Fruit fly (Drosophila melanogaster): ENCODE measurements around the gene CG10570.

The CG10570 gene

dm6 chr2L:18834525-18834924 lies 23.5 kb upstream of the CG10570 start:
- TF ChIP-seq Sin3A (optimal IDR thresholded peaks at IDR 0.05) = no peak
- TF ChIP-seq insv (optimal IDR thresholded peaks at IDR 0.05) = no peak
- no peak for TF ChIP-seq Myc (optimal IDR thresholded peaks at IDR 0.05)
- no peak for TF ChIP-seq psq (optimal IDR thresholded peaks at IDR 0.05)
- TF ChIP-seq h (optimal IDR thresholded peaks at IDR 0.05) = no peak
- TF ChIP-seq ttk (optimal IDR thresholded peaks at IDR 0.05) = no peak

- no peak for TF ChIP-seq ttk (optimal IDR thresholded peaks at IDR 0.05)
- TF ChIP-seq Sin3A (optimal IDR thresholded peaks at IDR 0.05) = no peak
- TF ChIP-seq psq (optimal IDR thresholded peaks at IDR 0.05) = no peak
- no peak for TF ChIP-seq insv (optimal IDR thresholded peaks at IDR 0.05)
- no peak for TF ChIP-seq h (optimal IDR thresholded peaks at IDR 0.05)
- TF ChIP-seq Myc (optimal IDR thresholded peaks at IDR 0.05) = no peak
Observed at dm6 chr2L:18830587-18831528, 19.8 kb upstream of the CG10570 start, which contains the start of the genes CG17597 and ScpX. Gene CG17597 (minus strand): TSS chr2L:18831153. Gene ScpX (plus strand): TSS chr2L:18831229.

dm6 chr2L:18826496-18827008 lies 15.5 kb upstream of the CG10570 start, which contains the start of gene Ugt36E1:
Gene Ugt36E1 (plus strand): TSS chr2L:18826770.
- TF ChIP-seq insv (optimal IDR thresholded peaks at IDR 0.05) = no peak
- TF ChIP-seq Myc (optimal IDR thresholded peaks at IDR 0.05) = no peak
- TF ChIP-seq Sin3A (optimal IDR thresholded peaks at IDR 0.05) = no peak
- no peak for TF ChIP-seq h (optimal IDR thresholded peaks at IDR 0.05)
- no peak for TF ChIP-seq ttk (optimal IDR thresholded peaks at IDR 0.05)
- no peak for TF ChIP-seq psq (optimal IDR thresholded peaks at IDR 0.05)

dm6 chr2L:18823243-18823803 lies 12.3 kb upstream of the CG10570 start, which contains the start of gene Ugt36D1:
Gene Ugt36D1 (plus strand): TSS chr2L:18823548.
- TF ChIP-seq h (optimal IDR thresholded peaks at IDR 0.05) (no peak), Sin3A (optimal IDR thresholded peaks at IDR 0.05) (no peak), ttk (optimal IDR thresholded peaks at IDR 0.05) (no peak), insv (optimal IDR thresholded peaks at IDR 0.05) (no peak), Myc (optimal IDR thresholded peaks at IDR 0.05) (no peak), psq (optimal IDR thresholded peaks at IDR 0.05) (no peak)

dm6 chr2L:18822805-18823204 lies 11.8 kb upstream of the CG10570 start:
- TF ChIP-seq h (optimal IDR thresholded peaks at IDR 0.05) (no peak), ttk (optimal IDR thresholded peaks at IDR 0.05) (no peak), insv (optimal IDR thresholded peaks at IDR 0.05) (no peak), Myc (optimal IDR thresholded peaks at IDR 0.05) (no peak), psq (optimal IDR thresholded peaks at IDR 0.05) (no peak), Sin3A (optimal IDR thresholded peaks at IDR 0.05) (no peak)

dm6 chr2L:18819044-18819443 lies 8.0 kb upstream of the CG10570 start, which contains the start of gene Ugt36F1:
Gene Ugt36F1 (plus strand): TSS chr2L:18819344.
- TF ChIP-seq ttk (optimal IDR thresholded peaks at IDR 0.05) (no peak), insv (optimal IDR thresholded peaks at IDR 0.05) (no peak), psq (optimal IDR thresholded peaks at IDR 0.05) (no peak), Myc (optimal IDR thresholded peaks at IDR 0.05) (no peak)

- TF ChIP-seq Sin3A (optimal IDR thresholded peaks at IDR 0.05) = no peak
- no peak for TF ChIP-seq Myc (optimal IDR thresholded peaks at IDR 0.05)
- no peak for TF ChIP-seq ttk (optimal IDR thresholded peaks at IDR 0.05)
- no peak for TF ChIP-seq h (optimal IDR thresholded peaks at IDR 0.05)
- TF ChIP-seq psq (optimal IDR thresholded peaks at IDR 0.05) = no peak
- no peak for TF ChIP-seq insv (optimal IDR thresholded peaks at IDR 0.05)
Observed at dm6 chr2L:18818397-18818796, 7.3 kb upstream of the CG10570 start.

dm6 chr2L:18815194-18815593 lies 4.1 kb upstream of the CG10570 start:
- TF ChIP-seq h (optimal IDR thresholded peaks at IDR 0.05) = no peak
- no peak for TF ChIP-seq insv (optimal IDR thresholded peaks at IDR 0.05)
- TF ChIP-seq Sin3A (optimal IDR thresholded peaks at IDR 0.05) = no peak
- no peak for TF ChIP-seq Myc (optimal IDR thresholded peaks at IDR 0.05)
- TF ChIP-seq psq (optimal IDR thresholded peaks at IDR 0.05) = no peak
- no peak for TF ChIP-seq ttk (optimal IDR thresholded peaks at IDR 0.05)

- TF ChIP-seq psq (optimal IDR thresholded peaks at IDR 0.05) (no peak), insv (optimal IDR thresholded peaks at IDR 0.05) (no peak), h (optimal IDR thresholded peaks at IDR 0.05) (no peak), Sin3A (optimal IDR thresholded peaks at IDR 0.05) (no peak), Myc (optimal IDR thresholded peaks at IDR 0.05) (no peak), ttk (optimal IDR thresholded peaks at IDR 0.05) (no peak)
Observed at dm6 chr2L:18812755-18813154, 1.7 kb upstream of the CG10570 start.

dm6 chr2L:18812348-18812747 lies 1.3 kb upstream of the CG10570 start, which contains the start of the genes CG17325 and CG42305:
Gene CG17325 (plus strand): TSS chr2L:18812648.
Gene CG42305 (plus strand): TSS chr2L:18812648.
- TF ChIP-seq h (optimal IDR thresholded peaks at IDR 0.05) (no peak), ttk (optimal IDR thresholded peaks at IDR 0.05) (no peak), Myc (optimal IDR thresholded peaks at IDR 0.05) (no peak), psq (optimal IDR thresholded peaks at IDR 0.05) (no peak), insv (optimal IDR thresholded peaks at IDR 0.05) (no peak), Sin3A (optimal IDR thresholded peaks at IDR 0.05) (no peak)

dm6 chr2L:18809486-18809885 lies 1.6 kb downstream of the CG10570 start:
- TF ChIP-seq h (optimal IDR thresholded peaks at IDR 0.05) = no peak
- TF ChIP-seq psq (optimal IDR thresholded peaks at IDR 0.05) = no peak
- TF ChIP-seq Myc (optimal IDR thresholded peaks at IDR 0.05) = no peak
- no peak for TF ChIP-seq insv (optimal IDR thresholded peaks at IDR 0.05)
- no peak for TF ChIP-seq Sin3A (optimal IDR thresholded peaks at IDR 0.05)
- no peak for TF ChIP-seq ttk (optimal IDR thresholded peaks at IDR 0.05)

Data from Kc167 (cell line).